Fruit fly (Drosophila melanogaster) whole organism, embryonic: Measurements from ENCODE around the gene CG3726.

Source experiments
- Antp ChIP-seq: fragments of 200-800 bp; sonication (Bioruptor generic); optimal IDR thresholded peaks from 3 replicates; lab custom pipeline; 2016; ENCODE audit warnings: missing biosample characterization, missing genetic modification characterization
- Bdp1 ChIP-seq: fragments of 200-800 bp; sonication (Bioruptor generic); optimal IDR thresholded peaks from 3 replicates; lab custom pipeline; 2016; ENCODE audit warnings: missing biosample characterization, missing genetic modification characterization
- CG10147 ChIP-seq: fragments of 200-800 bp; sonication (Bioruptor generic); optimal IDR thresholded peaks from 2 replicates; lab custom pipeline; 2019; ENCODE audit warnings: missing biosample characterization, mild to moderate bottlenecking, missing genetic modification characterization, moderate library complexity
- CG11456 ChIP-seq: fragments of 200-800 bp; sonication (Bioruptor generic); IDR thresholded peaks from 3 replicates; pipeline ENCODE4 v1.3.6; 2022; ENCODE audit warnings: missing biosample characterization, missing genetic modification characterization
- CG13424 ChIP-seq: fragments of 200-800 bp; sonication (Bioruptor generic); optimal IDR thresholded peaks from 2 replicates; lab custom pipeline; 2019; ENCODE audit warnings: missing biosample characterization, mild to moderate bottlenecking, missing genetic modification characterization, moderate library complexity
- CG14710 ChIP-seq: fragments of 200-800 bp; sonication (Bioruptor generic); optimal IDR thresholded peaks from 3 replicates; lab custom pipeline; 2019; ENCODE audit warnings: missing biosample characterization, mild to moderate bottlenecking, missing genetic modification characterization, moderate library complexity
- CG15269 ChIP-seq: fragments of 200-800 bp; sonication (Bioruptor generic); optimal IDR thresholded peaks from 2 replicates; lab custom pipeline; 2018; ENCODE audit warnings: missing biosample characterization, mild to moderate bottlenecking, missing genetic modification characterization, moderate library complexity
- CG18599 ChIP-seq: fragments of 200-800 bp; sonication (Bioruptor generic); optimal IDR thresholded peaks from 3 replicates; lab custom pipeline; 2017; ENCODE audit warnings: missing biosample characterization, missing genetic modification characterization, mild to moderate bottlenecking, moderate library complexity, missing genetic modification reagents
- CG2889 ChIP-seq: fragments of 200-800 bp; sonication (Bioruptor generic); IDR thresholded peaks from 3 replicates; pipeline ENCODE4 v1.3.6; 2022; ENCODE audit warnings: missing biosample characterization, missing genetic modification characterization
- CG7357 ChIP-seq: fragments of 200-800 bp; sonication (Bioruptor generic); IDR thresholded peaks from 3 replicates; pipeline ENCODE4 v1.3.6; 2022; ENCODE audit warnings: missing biosample characterization, missing genetic modification characterization
- CG7372 ChIP-seq: fragments of 200-800 bp; sonication (Bioruptor generic); IDR thresholded peaks from 2 replicates; pipeline ENCODE4 v1.3.6; 2022; ENCODE audit warnings: missing biosample characterization, missing genetic modification characterization
- CG7928 ChIP-seq: fragments of 200-800 bp; sonication (Bioruptor generic); optimal IDR thresholded peaks from 2 replicates; lab custom pipeline; 2017; ENCODE audit warnings: missing biosample characterization, mild to moderate bottlenecking, missing genetic modification characterization
- CG8089 ChIP-seq: fragments of 200-800 bp; sonication (Bioruptor generic); optimal IDR thresholded peaks from 3 replicates; lab custom pipeline; 2016; ENCODE audit warnings: missing biosample characterization, missing genetic modification characterization
- CG8281 ChIP-seq: fragments of 200-800 bp; sonication (Bioruptor generic); optimal IDR thresholded peaks from 2 replicates; lab custom pipeline; 2018; ENCODE audit warnings: missing biosample characterization, mild to moderate bottlenecking, missing genetic modification characterization, moderate library complexity
- CG8765 ChIP-seq: fragments of 200-800 bp; sonication (Bioruptor generic); IDR thresholded peaks from 2 replicates; pipeline ENCODE4 v1.3.6; 2022; ENCODE audit warnings: missing biosample characterization, missing genetic modification characterization
- CG9215 ChIP-seq: fragments of 200-800 bp; sonication (Bioruptor generic); IDR thresholded peaks from 2 replicates; pipeline ENCODE4 v1.3.6; 2022; ENCODE audit warnings: missing biosample characterization, missing genetic modification characterization
- Dfd ChIP-seq, 2 experiments: fragments of >200 bp; optimal IDR thresholded peaks; 2 replicates each; lab custom pipeline; 2017; ENCODE audit warnings: missing biosample characterization in 2 of 2, missing genetic modification characterization in 2 of 2
- Dll ChIP-seq: fragments of 200-800 bp; sonication (Bioruptor generic); IDR thresholded peaks from 4 replicates; pipeline ENCODE4 v1.3.6; 2022; ENCODE audit warnings: missing biosample characterization, missing genetic modification characterization; ENCODE audit not compliant: partially characterized antibody
- ERR ChIP-seq: fragments of 200-800 bp; sonication (Bioruptor generic); optimal IDR thresholded peaks from 2 replicates; lab custom pipeline; 2016; ENCODE audit warnings: missing biosample characterization, missing genetic modification characterization
- HLH3B ChIP-seq: fragments of 200-800 bp; sonication (Bioruptor generic); IDR thresholded peaks from 2 replicates; pipeline ENCODE4 v1.3.6; 2022; ENCODE audit warnings: missing biosample characterization, missing genetic modification characterization
- Kr ChIP-seq: fragments of 200-800 bp; sonication (Bioruptor generic); optimal IDR thresholded peaks from 2 replicates; lab custom pipeline; 2017; ENCODE audit warnings: missing biosample characterization, mild to moderate bottlenecking, missing genetic modification characterization
- NFAT ChIP-seq: fragments of 200-800 bp; sonication (Bioruptor generic); IDR thresholded peaks from 2 replicates; pipeline ENCODE4 v1.3.6; 2022; ENCODE audit warnings: missing biosample characterization, missing genetic modification characterization
- Oaz ChIP-seq: fragments of 200-800 bp; sonication (Bioruptor generic); IDR thresholded peaks from 2 replicates; pipeline ENCODE4 v1.3.6; 2022; ENCODE audit warnings: missing biosample characterization, missing genetic modification characterization
- Rx ChIP-seq: fragments of 200-800 bp; sonication (Bioruptor generic); IDR thresholded peaks from 2 replicates; pipeline ENCODE4 v1.3.6; 2022; ENCODE audit warnings: missing biosample characterization, missing genetic modification characterization
- Side ChIP-seq: fragments of 200-800 bp; sonication (Bioruptor generic); optimal IDR thresholded peaks from 2 replicates; lab custom pipeline; 2016; ENCODE audit warnings: missing biosample characterization, missing genetic modification characterization
- Sin3A ChIP-seq: fragments of >200 bp; optimal IDR thresholded peaks from 2 replicates; lab custom pipeline; 2018
- ato ChIP-seq: fragments of 200-800 bp; sonication (Bioruptor generic); IDR thresholded peaks from 2 replicates; pipeline ENCODE4 v1.3.6; 2022; ENCODE audit warnings: missing biosample characterization, missing genetic modification characterization; ENCODE audit not compliant: partially characterized antibody
- az2 ChIP-seq: fragments of 200-800 bp; sonication (Bioruptor generic); optimal IDR thresholded peaks from 3 replicates; lab custom pipeline; 2016; ENCODE audit warnings: missing biosample characterization, missing genetic modification characterization
- btn ChIP-seq: fragments of 200-800 bp; sonication (Bioruptor generic); optimal IDR thresholded peaks from 2 replicates; lab custom pipeline; 2016; ENCODE audit warnings: missing biosample characterization, missing genetic modification characterization
- chm ChIP-seq: fragments of 200-800 bp; sonication (Bioruptor generic); IDR thresholded peaks from 2 replicates; pipeline ENCODE4 v1.3.6; 2022; ENCODE audit warnings: missing biosample characterization, missing genetic modification characterization
- cwo ChIP-seq: fragments of 200-800 bp; sonication (Bioruptor generic); optimal IDR thresholded peaks from 3 replicates; lab custom pipeline; 2017; ENCODE audit warnings: missing biosample characterization, missing genetic modification characterization, mild to moderate bottlenecking, moderate library complexity, missing genetic modification reagents
- esg ChIP-seq: fragments of 200-800 bp; sonication (Bioruptor generic); conservative IDR thresholded peaks from 2 replicates; pipeline ENCODE4 v1.3.6; 2022; ENCODE audit warnings: missing biosample characterization, missing genetic modification characterization
- gce ChIP-seq: fragments of 200-800 bp; sonication (Bioruptor generic); IDR thresholded peaks from 3 replicates; pipeline ENCODE4 v1.3.6; 2022; ENCODE audit warnings: missing biosample characterization, missing genetic modification characterization
- gsb ChIP-seq: fragments of 200-800 bp; sonication (Bioruptor generic); IDR thresholded peaks from 2 replicates; pipeline ENCODE4 v1.3.6; 2022; ENCODE audit warnings: missing biosample characterization, missing genetic modification characterization
- lmd ChIP-seq: fragments of 200-800 bp; sonication (Bioruptor generic); IDR thresholded peaks from 2 replicates; pipeline ENCODE4 v1.3.6; 2022; ENCODE audit warnings: missing biosample characterization, missing genetic modification characterization
- oc ChIP-seq: fragments of 200-800 bp; sonication (Bioruptor generic); optimal IDR thresholded peaks from 2 replicates; lab custom pipeline; 2018; ENCODE audit warnings: missing biosample characterization, mild to moderate bottlenecking, missing genetic modification characterization, moderate library complexity
- onecut ChIP-seq: fragments of 200-800 bp; sonication (Bioruptor generic); IDR thresholded peaks from 2 replicates; pipeline ENCODE4 v1.3.6; 2022; ENCODE audit warnings: missing biosample characterization, missing genetic modification characterization
- psq ChIP-seq: fragments of 200-800 bp; sonication (Bioruptor generic); optimal IDR thresholded peaks from 2 replicates; lab custom pipeline; 2017; ENCODE audit warnings: missing biosample characterization, missing genetic modification characterization
- pzg ChIP-seq: fragments of 200-800 bp; sonication (Bioruptor generic); optimal IDR thresholded peaks from 3 replicates; lab custom pipeline; 2018; ENCODE audit warnings: missing biosample characterization, mild to moderate bottlenecking, missing genetic modification characterization, moderate library complexity
- ro ChIP-seq: fragments of 200-800 bp; sonication (Bioruptor generic); IDR thresholded peaks from 2 replicates; pipeline ENCODE4 v1.3.6; 2022; ENCODE audit warnings: missing biosample characterization, missing genetic modification characterization
- sqz ChIP-seq: fragments of 200-800 bp; sonication (Bioruptor generic); optimal IDR thresholded peaks from 3 replicates; lab custom pipeline; 2018; ENCODE audit warnings: missing biosample characterization, mild to moderate bottlenecking, missing genetic modification characterization
- sr ChIP-seq: fragments of 200-800 bp; sonication (Bioruptor generic); IDR thresholded peaks from 3 replicates; pipeline ENCODE4 v1.3.6; 2022; ENCODE audit warnings: missing biosample characterization, missing genetic modification characterization
- stwl ChIP-seq: fragments of 200-800 bp; sonication (Bioruptor generic); optimal IDR thresholded peaks from 3 replicates; lab custom pipeline; 2018; ENCODE audit warnings: missing biosample characterization, mild to moderate bottlenecking, missing genetic modification characterization, moderate library complexity
- tx ChIP-seq: fragments of 200-800 bp; sonication (Bioruptor generic); optimal IDR thresholded peaks from 2 replicates; lab custom pipeline; 2016; ENCODE audit warnings: missing biosample characterization, missing genetic modification characterization
- vfl ChIP-seq: fragments of 200-800 bp; sonication (Bioruptor generic); optimal IDR thresholded peaks from 2 replicates; lab custom pipeline; 2016; ENCODE audit warnings: missing biosample characterization, missing genetic modification characterization
- vvl ChIP-seq: fragments of 200-800 bp; sonication (Bioruptor generic); IDR thresholded peaks from 2 replicates; pipeline ENCODE4 v1.3.6; 2022; ENCODE audit warnings: missing biosample characterization, missing genetic modification characterization
- wek ChIP-seq: fragments of 200-800 bp; sonication (Bioruptor generic); optimal IDR thresholded peaks from 3 replicates; lab custom pipeline; 2018; ENCODE audit warnings: missing biosample characterization, mild to moderate bottlenecking, missing genetic modification characterization, moderate library complexity
- zfh1 ChIP-seq: fragments of 200-800 bp; sonication (Bioruptor generic); IDR thresholded peaks from 3 replicates; pipeline ENCODE4 v1.3.6; 2022; ENCODE audit warnings: missing biosample characterization, missing genetic modification characterization

Gene CG3726

dm6 chrX:5988088-5988987 is 71.4 kb downstream of the CG3726 start, which contains the start of gene CG5966 (continued):
- no peak for TF ChIP-seq HLH3B (GFP tag; lab: Robert Waterston, UW)
- no peak for TF ChIP-seq Bdp1
- no peak for TF ChIP-seq CG10147 (GFP tag; lab: Kevin White, UChicago)
- no peak for TF ChIP-seq chm (GFP tag; lab: Robert Waterston, UW)
- no peak for TF ChIP-seq vvl (GFP tag; lab: Robert Waterston, UW)
- no peak for TF ChIP-seq Dll (GFP tag; lab: Robert Waterston, UW)
- TF ChIP-seq Antp = no peak
- no peak for TF ChIP-seq tx (GFP tag; lab: Kevin White, UChicago)
- no peak for TF ChIP-seq CG7372 (GFP tag; lab: Robert Waterston, UW)
- no peak for TF ChIP-seq CG9215
- peak; percentile 53; the same call in 1 of the 3 replicates for TF ChIP-seq sr (GFP tag; lab: Robert Waterston, UW)

dm6 chrX:5989368-5989767 is 72.5 kb downstream of the CG3726 start:
- TF ChIP-seq wek (GFP tag; lab: Kevin White, UChicago) (no peak), oc (tag; lab: Kevin White, UChicago) (peak; percentile 11), gsb (peak; percentile 34; the same call in 1 of the 2 replicates), Dfd (GFP tag; optimal IDR thresholded peaks at IDR 0.05; lab: Kevin White, UChicago) (no peak), NFAT (GFP tag; lab: Robert Waterston, UW) (no peak), CG13424 (peak; percentile 42), CG15269 (peak; percentile 65), CG7357 (GFP tag; lab: Robert Waterston, UW) (no peak), ro (GFP tag; lab: Robert Waterston, UW) (no peak), ato (GFP tag; lab: Robert Waterston, UW) (no peak), tx (GFP tag; lab: Kevin White, UChicago) (no peak), CG8089 (no peak), vfl (GFP tag; lab: Kevin White, UChicago) (no peak), vvl (GFP tag; lab: Robert Waterston, UW) (peak; percentile 59), CG11456 (GFP tag; lab: Robert Waterston, UW) (no peak), CG2889 (GFP tag; lab: Robert Waterston, UW) (no peak), esg (0 out of 2 replicates have a peak, but pooled peaks have one; percentile 14), Oaz (GFP tag; lab: Robert Waterston, UW) (no peak), CG14710 (tag; lab: Kevin White, UChicago) (peak; percentile 13), az2 (GFP tag; lab: Kevin White, UChicago) (peak; percentile 28), cwo (GFP tag; lab: Kevin White, UChicago) (no peak), Sin3A (lab: Kevin White, UChicago) (no peak), sr (GFP tag; lab: Robert Waterston, UW) (no peak), lmd (GFP tag; lab: Robert Waterston, UW) (peak; percentile 45; the same call in 1 of the 2 replicates), Rx (GFP tag; lab: Robert Waterston, UW) (peak; percentile 37; the same call in 1 of the 2 replicates), CG8765 (GFP tag; lab: Robert Waterston, UW) (no peak), zfh1 (0 out of 3 replicates have a peak, but pooled peaks have one; percentile 57), btn (GFP tag; lab: Kevin White, UChicago) (no peak), CG7928 (GFP tag; lab: Kevin White, UChicago) (no peak), onecut (no peak), CG8281 (tag; lab: Kevin White, UChicago) (no peak), psq (GFP tag; lab: Kevin White, UChicago) (no peak), sqz (GFP tag; lab: Kevin White, UChicago) (no peak), Side (GFP tag; lab: Kevin White, UChicago) (no peak), stwl (tag; lab: Kevin White, UChicago) (no peak), Kr (GFP tag; lab: Kevin White, UChicago) (no peak), pzg (GFP tag; lab: Kevin White, UChicago) (no peak), CG18599 (peak; percentile 23), gce (GFP tag; lab: Robert Waterston, UW) (0 out of 3 replicates have a peak, but pooled peaks have one; percentile 24), ERR (GFP tag; lab: Kevin White, UChicago) (no peak)
